Worm (Caenorhabditis elegans) whole organism, L4 larva: ENCODE measurements around the gene ZK637.15.

Experiments
- F10B5.3 ChIP-seq: sonication (generic microtip); optimal IDR thresholded peaks from 2 replicates; lab custom pipeline; 2016; ENCODE audit warnings: mild to moderate bottlenecking, missing genetic modification characterization, missing compliant biosample characterization
- ZK546.5 ChIP-seq, 2 experiments: sonication (generic microtip); optimal IDR thresholded peaks; 2 replicates each; lab custom pipeline; 2017; ENCODE audit warnings: missing biosample characterization in 2 of 2, missing genetic modification characterization in 2 of 2
- ces-1 ChIP-seq: fragments of 150-350 bp; sonication (generic microtip); optimal IDR thresholded peaks from 4 replicates; lab custom pipeline; 2014; ENCODE audit warnings: missing biosample characterization, missing genetic modification reagents, missing genetic modification characterization
- fos-1 ChIP-seq: fragments of 150-350 bp; optimal IDR thresholded peaks from 2 replicates; lab custom pipeline; 2014; ENCODE audit warnings: missing biosample characterization, missing genetic modification characterization
- mdt-29 ChIP-seq: fragments of 200-800 bp; sonication (Bioruptor generic); IDR thresholded peaks from 2 replicates; pipeline ENCODE4 v1.3.6; 2022; ENCODE audit warnings: missing genetic modification reagents, missing genetic modification characterization, missing compliant biosample characterization
- nhr-237 ChIP-seq: sonication (generic microtip); optimal IDR thresholded peaks from 2 replicates; lab custom pipeline; 2017; ENCODE audit warnings: missing biosample characterization, missing genetic modification characterization
- nhr-6 ChIP-seq: fragments of 150-350 bp; optimal IDR thresholded peaks from 2 replicates; lab custom pipeline; 2014; ENCODE audit warnings: missing biosample characterization, missing genetic modification characterization
- nhr-76 ChIP-seq: fragments of 150-350 bp; optimal IDR thresholded peaks from 2 replicates; lab custom pipeline; 2014; ENCODE audit warnings: missing biosample characterization, missing genetic modification characterization
- pha-4 ChIP-seq, 2 experiments: fragments of 150-350 bp in 1 of 2; fragments of 200-800 bp in 1 of 2; sonication (Bioruptor generic) in 1 of 2; IDR thresholded peaks in 1 of 2; optimal IDR thresholded peaks in 1 of 2; 2 replicates each; pipeline versions ENCODE4 v1.3.6 to Lab custom; 2014 to 2022; ENCODE audit warnings: missing genetic modification characterization in 2 of 2, missing genetic modification reagents in 2 of 2, missing biosample characterization in 1 of 2, missing compliant biosample characterization in 1 of 2
- snpc-4 ChIP-seq: fragments of 150-350 bp; optimal IDR thresholded peaks from 2 replicates; lab custom pipeline; 2014; ENCODE audit warnings: missing biosample characterization, missing genetic modification characterization
- ztf-11 ChIP-seq: fragments of 150-350 bp; optimal IDR thresholded peaks from 2 replicates; lab custom pipeline; 2014; ENCODE audit warnings: missing biosample characterization, missing genetic modification characterization

DNA sequence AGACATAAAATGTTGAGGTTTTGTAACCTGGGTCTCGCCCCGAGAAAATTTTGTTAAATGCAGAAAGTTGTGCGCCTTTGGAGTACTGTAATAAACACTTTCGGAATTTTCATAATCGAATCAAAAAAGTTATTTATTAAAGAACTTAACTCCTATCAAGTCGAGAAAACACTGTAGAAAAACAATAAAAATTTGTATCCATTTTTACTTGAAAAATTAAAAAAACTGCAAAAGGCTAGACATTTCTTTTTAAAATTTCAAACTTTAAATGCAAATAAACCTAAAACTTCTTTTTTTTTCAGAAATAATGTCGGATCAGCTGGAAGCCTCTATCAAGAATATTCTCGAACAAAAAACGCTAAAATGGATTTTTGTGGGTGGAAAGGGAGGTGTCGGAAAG, 25.1 kb upstream of the ZK637.15 start, which contains the start of gene asna-1:
- TF ChIP-seq pha-4 (GFP tag; IDR thresholded peaks at IDR 0.05; lab: Robert Waterston, UW), result no peak
- TF ChIP-seq pha-4 (tag; optimal IDR thresholded peaks at IDR 0.05; lab: Kevin White, UChicago), result no peak
- TF ChIP-seq ZK546.5 (tag; optimal IDR thresholded peaks at IDR 0.05; lab: Kevin White, UChicago), result no peak
- TF ChIP-seq nhr-237 (tag; lab: Kevin White, UChicago), result no peak
- TF ChIP-seq mdt-29 (GFP tag; lab: Robert Waterston, UW), result no peak
- no peak for TF ChIP-seq ztf-11 (tag; lab: Kevin White, UChicago)
- TF ChIP-seq fos-1 (tag; lab: Kevin White, UChicago), result no peak
- TF ChIP-seq nhr-6, result no peak
- no peak for TF ChIP-seq nhr-76 (tag; lab: Kevin White, UChicago)
- TF ChIP-seq ces-1 (GFP tag; lab: Kevin White, UChicago), result no peak
- TF ChIP-seq snpc-4 (tag; lab: Kevin White, UChicago), result no peak
- TF ChIP-seq F10B5.3 (tag; lab: Kevin White, UChicago), result no peak
